Worm (Caenorhabditis elegans) whole organism, L1 larva: Measurements from ENCODE around the gene T11F9.7.
A peak's percentile ranks its signal among the peaks of the same experiment; 100 is the strongest.

Experiments
- C04F5.9 ChIP-seq: sonication (generic microtip); optimal IDR thresholded peaks from 2 replicates; lab custom pipeline; 2016; ENCODE audit warnings: missing genetic modification characterization, missing compliant biosample characterization
- C16A3.4 ChIP-seq: fragments of 150-350 bp; optimal IDR thresholded peaks from 2 replicates; lab custom pipeline; 2014; ENCODE audit warnings: missing biosample characterization, missing genetic modification characterization
- Y116A8C.19 ChIP-seq: sonication (generic microtip); optimal IDR thresholded peaks from 2 replicates; lab custom pipeline; 2016; ENCODE audit warnings: missing compliant biosample characterization, missing genetic modification characterization, borderline replicate concordance
- aly-2 ChIP-seq: fragments of 150-350 bp; optimal IDR thresholded peaks from 2 replicates; lab custom pipeline; 2014; ENCODE audit warnings: missing biosample characterization, missing genetic modification characterization
- blmp-1 ChIP-seq: fragments of 150-350 bp; optimal IDR thresholded peaks from 2 replicates; lab custom pipeline; 2014; ENCODE audit warnings: missing biosample characterization, missing genetic modification characterization
- ceh-8 ChIP-seq: fragments of 200-800 bp; sonication (Bioruptor generic); optimal IDR thresholded peaks from 2 replicates; lab custom pipeline; 2018; ENCODE audit warnings: mild to moderate bottlenecking, missing genetic modification characterization, moderate library complexity, missing compliant biosample characterization
- ceh-82 ChIP-seq, 3 experiments: fragments of 150-350 bp in 1 of 3; sonication (generic microtip) in 2 of 3; optimal IDR thresholded peaks; 2 replicates each; lab custom pipeline; 2014 to 2017; ENCODE audit warnings: missing biosample characterization in 3 of 3, missing genetic modification characterization in 3 of 3
- ces-1 ChIP-seq: fragments of 150-350 bp; optimal IDR thresholded peaks from 2 replicates; lab custom pipeline; 2014; ENCODE audit warnings: missing biosample characterization, missing genetic modification reagents, missing genetic modification characterization
- dsc-1 ChIP-seq: sonication (generic microtip); optimal IDR thresholded peaks from 2 replicates; lab custom pipeline; 2016; ENCODE audit warnings: mild to moderate bottlenecking, missing genetic modification characterization, missing compliant biosample characterization
- efl-1 ChIP-seq, 4 experiments: fragments of 150-350 bp; optimal IDR thresholded peaks in 3 of 4; peaks in 1 of 4; 1 replicate in 1 of 4; 2 replicates in 3 of 4; lab custom pipeline; 2014; ENCODE audit warnings: missing biosample characterization in 2 of 4, missing genetic modification characterization in 2 of 4, missing genetic modification reagents in 2 of 4
- elt-2 ChIP-seq: sonication (generic microtip); optimal IDR thresholded peaks from 2 replicates; lab custom pipeline; 2016; ENCODE audit warnings: missing genetic modification characterization, mild to moderate bottlenecking, inconsistent platforms, missing compliant biosample characterization, missing genetic modification reagents
- ets-5 ChIP-seq: fragments of 200-800 bp; sonication (Bioruptor generic); IDR thresholded peaks from 2 replicates; pipeline ENCODE4 v1.3.6; 2022; ENCODE audit warnings: missing genetic modification characterization, missing compliant biosample characterization
- fkh-10 ChIP-seq: sonication (generic microtip); optimal IDR thresholded peaks from 2 replicates; lab custom pipeline; 2017; ENCODE audit warnings: missing biosample characterization, missing genetic modification reagents, missing genetic modification characterization
- fkh-4 ChIP-seq: sonication (generic microtip); optimal IDR thresholded peaks from 2 replicates; lab custom pipeline; 2016; ENCODE audit warnings: missing compliant biosample characterization, missing genetic modification characterization, borderline replicate concordance
- hpl-2 ChIP-seq: fragments of 150-350 bp; optimal IDR thresholded peaks from 2 replicates; lab custom pipeline; 2014; ENCODE audit warnings: missing biosample characterization, missing genetic modification reagents, missing genetic modification characterization
- irx-1 ChIP-seq: sonication (generic microtip); optimal IDR thresholded peaks from 2 replicates; lab custom pipeline; 2016; ENCODE audit warnings: missing genetic modification characterization, missing compliant biosample characterization
- lin-14 ChIP-seq: fragments of 200-800 bp; sonication (Bioruptor generic); optimal IDR thresholded peaks from 2 replicates; lab custom pipeline; 2018; ENCODE audit warnings: mild to moderate bottlenecking, missing genetic modification characterization, moderate library complexity, missing compliant biosample characterization
- lin-35 ChIP-seq, 2 experiments: fragments of 150-350 bp; optimal IDR thresholded peaks; 2 replicates each; lab custom pipeline; 2014; ENCODE audit warnings: missing biosample characterization in 2 of 2, missing genetic modification characterization in 2 of 2, missing genetic modification reagents in 2 of 2
- lir-3 ChIP-seq: sonication (generic microtip); optimal IDR thresholded peaks from 2 replicates; lab custom pipeline; 2016; ENCODE audit warnings: mild to moderate bottlenecking, missing genetic modification characterization, moderate library complexity, missing compliant biosample characterization; ENCODE audit not compliant: poor library complexity
- mdl-1 ChIP-seq, 2 experiments: fragments of 150-350 bp; optimal IDR thresholded peaks; 2 replicates each; lab custom pipeline; 2014 to 2017; ENCODE audit warnings: missing biosample characterization in 2 of 2, missing genetic modification characterization in 2 of 2, inconsistent platforms in 1 of 2
- nhr-12 ChIP-seq: sonication (generic microtip); optimal IDR thresholded peaks from 2 replicates; lab custom pipeline; 2017; ENCODE audit warnings: missing biosample characterization, missing genetic modification characterization
- nhr-20 ChIP-seq: sonication (generic microtip); optimal IDR thresholded peaks from 2 replicates; lab custom pipeline; 2016; ENCODE audit warnings: mild to moderate bottlenecking, missing genetic modification characterization, missing compliant biosample characterization
- nhr-237 ChIP-seq: fragments of 150-350 bp; optimal IDR thresholded peaks from 2 replicates; lab custom pipeline; 2014; ENCODE audit warnings: missing biosample characterization, missing genetic modification characterization
- nhr-28 ChIP-seq: fragments of 150-350 bp; optimal IDR thresholded peaks from 2 replicates; lab custom pipeline; 2014; ENCODE audit warnings: missing biosample characterization, missing genetic modification characterization
- nhr-47 ChIP-seq: sonication (generic microtip); optimal IDR thresholded peaks from 2 replicates; lab custom pipeline; 2016; ENCODE audit warnings: mild to moderate bottlenecking, missing genetic modification characterization, moderate library complexity, missing compliant biosample characterization
- nhr-76 ChIP-seq: sonication (generic microtip); optimal IDR thresholded peaks from 2 replicates; lab custom pipeline; 2017; ENCODE audit warnings: missing biosample characterization, missing genetic modification characterization
- nhr-77 ChIP-seq: fragments of 150-350 bp; optimal IDR thresholded peaks from 2 replicates; lab custom pipeline; 2014; ENCODE audit warnings: missing biosample characterization, missing genetic modification characterization
- nhr-85 ChIP-seq: sonication (generic microtip); peaks from one replicate; lab custom pipeline; 2016; ENCODE audit warnings: missing genetic modification characterization, inconsistent platforms, missing compliant biosample characterization
- nhr-90 ChIP-seq: sonication (generic microtip); optimal IDR thresholded peaks from 2 replicates; lab custom pipeline; 2016; ENCODE audit warnings: mild to moderate bottlenecking, missing genetic modification characterization, missing compliant biosample characterization; ENCODE audit not compliant: poor library complexity
- pag-3 ChIP-seq: sonication (generic microtip); optimal IDR thresholded peaks from 2 replicates; lab custom pipeline; 2017; ENCODE audit warnings: missing genetic modification characterization, mild to moderate bottlenecking, missing compliant biosample characterization, antibody characterized with exemption, borderline replicate concordance; ENCODE audit not compliant: insufficient read depth
- pax-3 ChIP-seq: fragments of 200-800 bp; sonication (Bioruptor generic); optimal IDR thresholded peaks from 2 replicates; lab custom pipeline; 2018; ENCODE audit warnings: mild to moderate bottlenecking, missing genetic modification characterization, moderate library complexity, missing compliant biosample characterization
- pqm-1 ChIP-seq: sonication (generic microtip); optimal IDR thresholded peaks from 3 replicates; lab custom pipeline; 2017; ENCODE audit warnings: missing biosample characterization, missing genetic modification characterization
- snu-23 ChIP-seq: sonication (generic microtip); optimal IDR thresholded peaks from 2 replicates; lab custom pipeline; 2016; ENCODE audit warnings: missing genetic modification characterization, missing compliant biosample characterization
- unc-86 ChIP-seq: sonication (generic microtip); optimal IDR thresholded peaks from 2 replicates; lab custom pipeline; 2016; ENCODE audit warnings: missing genetic modification characterization, missing compliant biosample characterization
- unc-98 ChIP-seq: fragments of 200-800 bp; sonication (Bioruptor generic); IDR thresholded peaks from 2 replicates; pipeline ENCODE4 v1.3.6; 2022; ENCODE audit warnings: missing genetic modification characterization, missing compliant biosample characterization
- vab-15 ChIP-seq: sonication (generic microtip); optimal IDR thresholded peaks from 2 replicates; lab custom pipeline; 2017; ENCODE audit warnings: missing genotype, mild to moderate bottlenecking, missing genetic modification characterization, missing compliant biosample characterization
- xbp-1 ChIP-seq: sonication (generic microtip); optimal IDR thresholded peaks from 2 replicates; lab custom pipeline; 2016; ENCODE audit warnings: missing genetic modification characterization, missing compliant biosample characterization
- zip-4 ChIP-seq: fragments of 200-800 bp; sonication (Bioruptor generic); optimal IDR thresholded peaks from 2 replicates; lab custom pipeline; 2018; ENCODE audit warnings: mild to moderate bottlenecking, missing genetic modification characterization, moderate library complexity, missing compliant biosample characterization

T11F9.7 gene

DNA sequence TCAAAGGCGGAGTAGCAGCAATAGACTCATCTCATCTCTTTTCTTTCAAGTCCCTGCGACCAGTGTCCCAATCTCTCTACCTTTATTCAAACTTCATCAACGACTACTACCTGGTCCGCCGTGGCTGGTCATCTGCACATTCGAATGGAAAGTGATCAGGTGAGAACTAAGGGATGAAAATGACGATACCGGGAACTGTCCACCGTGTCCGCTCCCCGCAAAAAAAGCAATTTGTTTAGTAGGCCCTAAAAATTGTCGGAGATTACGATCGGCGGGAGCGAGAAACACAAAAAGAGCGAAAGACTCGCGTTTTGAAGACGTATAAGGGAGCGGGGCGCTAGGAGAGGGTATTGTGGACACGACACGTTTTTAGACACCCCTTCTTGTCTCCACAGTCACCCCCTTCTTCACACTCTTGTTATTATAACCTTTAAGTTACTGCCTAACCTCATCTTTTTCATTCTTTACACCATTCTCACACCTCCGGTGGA lies 12.7 kb upstream of the T11F9.7 start, which contains the start of gene zipt-16:
Gene zipt-16 (plus strand): TSS at position 51 of the 491 bp plus-strand sequence.
- TF ChIP-seq aly-2 (tag; lab: Kevin White, UChicago), result no peak
- TF ChIP-seq nhr-85 (tag; lab: Kevin White, UChicago), result peak; percentile 60
- peak; percentile 12 for TF ChIP-seq blmp-1 (tag; lab: Kevin White, UChicago)
- peak; percentile 19 for TF ChIP-seq lin-14 (GFP tag; lab: Kevin White, UChicago)

DNA sequence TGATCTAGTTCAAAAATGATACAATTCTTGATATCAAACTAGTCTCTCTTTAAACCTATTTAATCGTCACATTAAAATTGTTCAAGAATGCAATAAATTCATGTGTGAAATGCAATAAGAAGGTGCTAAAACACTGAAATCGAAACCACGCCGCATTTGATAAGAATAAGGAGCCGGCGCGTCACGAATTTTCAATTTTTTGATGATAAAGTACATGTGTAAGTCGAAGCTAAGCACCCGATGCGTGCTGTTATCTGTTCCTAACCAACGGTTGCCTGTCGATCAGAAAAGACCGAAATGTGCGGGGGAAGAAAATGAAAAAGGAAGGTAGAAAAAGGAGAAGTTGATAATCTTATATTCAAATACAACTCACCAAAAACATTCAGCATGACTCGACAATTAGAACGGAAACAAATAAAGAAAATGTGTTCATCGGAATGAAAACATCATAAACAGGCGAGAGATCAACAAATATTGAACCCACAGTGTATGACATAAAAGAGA lies 5.5 kb upstream of the T11F9.7 start, which contains the start of gene aat-6:
Gene aat-6 (minus strand): TSS at position 454 of the 504 bp plus-strand sequence.
- no peak for TF ChIP-seq vab-15 (tag; lab: Kevin White, UChicago)
- no peak for TF ChIP-seq ets-5 (GFP tag; lab: Robert Waterston, UW)
- no peak for TF ChIP-seq zip-4
- TF ChIP-seq nhr-28 (tag; lab: Kevin White, UChicago), result no peak
- TF ChIP-seq nhr-76, result no peak
- TF ChIP-seq nhr-20 (tag; lab: Kevin White, UChicago), result peak; percentile 38
- TF ChIP-seq efl-1 (optimal IDR thresholded peaks at IDR 0.05; lab: Kevin White, UChicago), result no peak
- TF ChIP-seq efl-1 (GFP tag; optimal IDR thresholded peaks at IDR 0.05 in 1 of 2; lab: Kevin White, UChicago), result peak in 1 of 2 experiments; percentile 78
- no peak for TF ChIP-seq dsc-1
- TF ChIP-seq irx-1 (tag; lab: Kevin White, UChicago), result no peak
- no peak for TF ChIP-seq unc-98 (GFP tag; lab: Robert Waterston, UW)
- TF ChIP-seq ceh-8, result no peak
- TF ChIP-seq Y116A8C.19, result no peak
- TF ChIP-seq C04F5.9 (tag; lab: Kevin White, UChicago), result no peak
- no peak for TF ChIP-seq fkh-10 (GFP tag; lab: Kevin White, UChicago)
- TF ChIP-seq nhr-47 (tag; lab: Kevin White, UChicago), result no peak
- no peak for TF ChIP-seq snu-23 (GFP tag; lab: Kevin White, UChicago)
- no peak for TF ChIP-seq nhr-237 (tag; lab: Kevin White, UChicago)
- TF ChIP-seq lin-14 (GFP tag; lab: Kevin White, UChicago), result no peak
- no peak for TF ChIP-seq hpl-2 (GFP tag; lab: Kevin White, UChicago)
- TF ChIP-seq lin-35 (GFP tag; optimal IDR thresholded peaks at IDR 0.05; lab: Kevin White, UChicago), result peak in 1 of 2 experiments; percentile 24
- no peak for TF ChIP-seq C16A3.4
- TF ChIP-seq nhr-85 (tag; lab: Kevin White, UChicago), result no peak
- no peak for TF ChIP-seq xbp-1 (tag; lab: Kevin White, UChicago)
- no peak for TF ChIP-seq unc-86 (tag; lab: Kevin White, UChicago)
- peak; percentile 93 for TF ChIP-seq elt-2 (tag; lab: Kevin White, UChicago)
- no peak for TF ChIP-seq lir-3 (tag; lab: Kevin White, UChicago)
- peak; percentile 2 for TF ChIP-seq nhr-90 (tag; lab: Kevin White, UChicago)
- no peak for TF ChIP-seq ceh-82 (tag; optimal IDR thresholded peaks at IDR 0.05; lab: Kevin White, UChicago)
- no peak for TF ChIP-seq nhr-12 (tag; lab: Kevin White, UChicago)
- peak; percentile 10 for TF ChIP-seq pqm-1 (tag; lab: Kevin White, UChicago)

DNA sequence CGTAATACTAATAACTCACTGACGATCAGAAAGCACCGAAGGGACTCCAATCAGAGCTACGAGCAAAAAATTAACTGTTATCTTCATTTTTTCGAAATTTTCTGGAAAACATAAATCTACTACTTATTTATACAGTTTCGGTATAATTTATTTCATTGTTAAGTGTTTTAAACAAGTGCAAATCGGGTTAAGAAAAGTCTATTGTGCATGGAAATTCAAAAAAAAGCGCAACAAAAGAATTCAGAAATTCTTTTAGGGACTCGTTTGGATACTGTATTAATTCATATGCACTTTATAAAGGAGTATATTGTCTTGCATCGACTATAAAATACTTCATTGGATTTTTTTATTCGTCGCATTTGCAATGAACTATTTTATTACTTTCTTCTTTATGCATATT lies 3.5 kb upstream of the T11F9.7 start, which contains the start of the genes nas-20 and nas-21:
Gene nas-20 (minus strand): TSS at position 101 of the 400 bp plus-strand sequence.
Gene nas-21 (plus strand): TSS at position 356 of the 400 bp plus-strand sequence.
- TF ChIP-seq fkh-4 (tag; lab: Kevin White, UChicago), result no peak
- no peak for TF ChIP-seq pqm-1 (tag; lab: Kevin White, UChicago)

- TF ChIP-seq ces-1 (GFP tag; lab: Kevin White, UChicago) (no peak), zip-4 (no peak), mdl-1 (tag; optimal IDR thresholded peaks at IDR 0.05; lab: Kevin White, UChicago) (no peak), nhr-47 (tag; lab: Kevin White, UChicago) (no peak), pax-3 (no peak), unc-98 (GFP tag; lab: Robert Waterston, UW) (no peak), ets-5 (GFP tag; lab: Robert Waterston, UW) (no peak), snu-23 (GFP tag; lab: Kevin White, UChicago) (no peak), fkh-10 (GFP tag; lab: Kevin White, UChicago) (no peak), lin-14 (GFP tag; lab: Kevin White, UChicago) (no peak), pag-3 (no peak), nhr-77 (tag; lab: Kevin White, UChicago) (no peak)
- TF ChIP-seq, all 84 proteins: peak for 0
Observed at ce11 chrV:11474399-11474798, 1.3 kb upstream of the T11F9.7 start, which contains the start of gene nas-22. nas-22 (plus strand) TSS chrV:11474699.
